Fruit fly (Drosophila melanogaster) Kc167 (cell line): ENCODE results near the gene CG34177.

Source experiments
- Myc ChIP-seq: fragments of >200 bp; optimal IDR thresholded peaks from 2 replicates; lab custom pipeline; 2017; ENCODE audit warnings: missing external identifiers
- Sin3A ChIP-seq: fragments of >200 bp; optimal IDR thresholded peaks from 2 replicates; lab custom pipeline; 2018; ENCODE audit warnings: missing external identifiers
- h ChIP-seq: fragments of >200 bp; optimal IDR thresholded peaks from 3 replicates; lab custom pipeline; 2018; ENCODE audit warnings: missing external identifiers
- insv ChIP-seq: fragments of >200 bp; optimal IDR thresholded peaks from 3 replicates; lab custom pipeline; 2018; ENCODE audit warnings: missing external identifiers
- psq ChIP-seq: fragments of >200 bp; optimal IDR thresholded peaks from 2 replicates; lab custom pipeline; 2017; ENCODE audit warnings: missing external identifiers
- ttk ChIP-seq: sonication (Bioruptor generic); optimal IDR thresholded peaks from 2 replicates; lab custom pipeline; 2017; ENCODE audit warnings: missing external identifiers

Gene CG34177

dm6 chr2L:4456539-4456994 lies 22.9 kb downstream of the CG34177 start, which contains the start of gene Gs1l:
Gene Gs1l, minus strand, starts transcription at chr2L:4456807.
- no peak for TF ChIP-seq ttk (lab: Kevin White, UChicago)
- no peak for TF ChIP-seq Sin3A (lab: Kevin White, UChicago)
- TF ChIP-seq psq (lab: Kevin White, UChicago), result no peak
- no peak for TF ChIP-seq insv
- no peak for TF ChIP-seq Myc (lab: Kevin White, UChicago)
- no peak for TF ChIP-seq h

- no peak for TF ChIP-seq ttk (lab: Kevin White, UChicago)
- TF ChIP-seq psq (lab: Kevin White, UChicago), result no peak
- TF ChIP-seq Myc (lab: Kevin White, UChicago), result no peak
- TF ChIP-seq h, result no peak
- no peak for TF ChIP-seq Sin3A (lab: Kevin White, UChicago)
Measured at dm6 chr2L:4458119-4459056, 24.7 kb downstream of the CG34177 start, which contains the start of gene RpL27A. Gene RpL27A, minus strand, starts transcription at chr2L:4458364.

- no peak for TF ChIP-seq Sin3A (lab: Kevin White, UChicago)
Measured at dm6 chr2L:4459543-4459942, 25.8 kb downstream of the CG34177 start, which contains the start of the genes mRpL27 and CG15435. Gene mRpL27, minus strand, starts transcription at chr2L:4459638. Gene CG15435, plus strand, starts transcription at chr2L:4459729.

- TF ChIP-seq Sin3A (lab: Kevin White, UChicago) (no peak), psq (lab: Kevin White, UChicago) (no peak), Myc (lab: Kevin White, UChicago) (no peak), insv (no peak), ttk (lab: Kevin White, UChicago) (no peak), h (no peak)
Measured at dm6 chr2L:4463323-4463722, 29.6 kb downstream of the CG34177 start, which contains the start of the genes CG15443 and Paris. Gene CG15443, minus strand, starts transcription at chr2L:4463447. Gene Paris, plus strand, starts transcription at chr2L:4463611.

- TF ChIP-seq Sin3A (lab: Kevin White, UChicago), result no peak
- no peak for TF ChIP-seq insv
- TF ChIP-seq Myc (lab: Kevin White, UChicago), result no peak
- TF ChIP-seq ttk (lab: Kevin White, UChicago), result no peak
- TF ChIP-seq psq (lab: Kevin White, UChicago), result no peak
- TF ChIP-seq h, result no peak
Measured at dm6 chr2L:4464946-4465345, 31.2 kb downstream of the CG34177 start, which contains the start of gene FIG4. Gene FIG4, plus strand, starts transcription at chr2L:4465174.

dm6 chr2L:4475422-4475821 lies 41.7 kb downstream of the CG34177 start:
- TF ChIP-seq psq (lab: Kevin White, UChicago) (no peak), h (no peak), Sin3A (lab: Kevin White, UChicago) (no peak), insv (no peak), Myc (lab: Kevin White, UChicago) (no peak), ttk (lab: Kevin White, UChicago) (no peak)

dm6 chr2L:4476672-4477273 lies 43.1 kb downstream of the CG34177 start, which contains the start of gene ine:
Gene ine, minus strand, starts transcription at chr2L:4477022.
- TF ChIP-seq psq (lab: Kevin White, UChicago) (no peak), Myc (lab: Kevin White, UChicago) (no peak), h (no peak), insv (no peak), Sin3A (lab: Kevin White, UChicago) (no peak), ttk (lab: Kevin White, UChicago) (no peak)

dm6 chr2L:4477978-4478377 lies 44.3 kb downstream of the CG34177 start:
- TF ChIP-seq psq (lab: Kevin White, UChicago) (no peak), ttk (lab: Kevin White, UChicago) (no peak), Myc (lab: Kevin White, UChicago) (no peak), insv (no peak), Sin3A (lab: Kevin White, UChicago) (no peak), h (no peak)
